Worm (Caenorhabditis elegans) whole organism, L3 larva: ENCODE data around the gene srw-71.

Source experiments
- ceh-82 ChIP-seq: fragments of 150-350 bp; optimal IDR thresholded peaks from 2 replicates; lab custom pipeline; 2014; ENCODE audit warnings: missing biosample characterization, missing genetic modification characterization
- egl-27 ChIP-seq: sonication (generic microtip); optimal IDR thresholded peaks from 4 replicates; lab custom pipeline; 2017; ENCODE audit warnings: missing biosample characterization, missing genetic modification reagents, missing genetic modification characterization
- lin-15B ChIP-seq: fragments of 150-350 bp; optimal IDR thresholded peaks from 2 replicates; lab custom pipeline; 2014; ENCODE audit warnings: missing biosample characterization, missing genetic modification characterization
- lsy-12 ChIP-seq: sonication (generic microtip); optimal IDR thresholded peaks from 2 replicates; lab custom pipeline; 2016; ENCODE audit warnings: mild to moderate bottlenecking, missing genetic modification characterization, missing compliant biosample characterization
- nfya-1 ChIP-seq: sonication (generic microtip); optimal IDR thresholded peaks from 2 replicates; lab custom pipeline; 2017; ENCODE audit warnings: missing genetic modification characterization, mild to moderate bottlenecking, missing compliant biosample characterization, antibody characterized with exemption, moderate library complexity; ENCODE audit not compliant: insufficient read depth
- nhr-12 ChIP-seq: fragments of 150-350 bp; optimal IDR thresholded peaks from 2 replicates; lab custom pipeline; 2014; ENCODE audit warnings: missing biosample characterization, missing genetic modification characterization
- nhr-25 ChIP-seq: sonication (generic microtip); optimal IDR thresholded peaks from 2 replicates; lab custom pipeline; 2017; ENCODE audit warnings: missing biosample characterization, missing genetic modification characterization
- nhr-28 ChIP-seq: fragments of 150-350 bp; optimal IDR thresholded peaks from 2 replicates; lab custom pipeline; 2014; ENCODE audit warnings: missing biosample characterization, missing genetic modification characterization
- pqm-1 ChIP-seq: fragments of 150-350 bp; optimal IDR thresholded peaks from 2 replicates; lab custom pipeline; 2017; ENCODE audit warnings: missing biosample characterization, missing genetic modification characterization, inconsistent platforms
- snpc-4 ChIP-seq: fragments of 150-350 bp; optimal IDR thresholded peaks from 2 replicates; lab custom pipeline; 2014; ENCODE audit warnings: missing biosample characterization, missing genetic modification characterization
- ztf-4 ChIP-seq: fragments of 150-350 bp; optimal IDR thresholded peaks from 2 replicates; lab custom pipeline; 2014; ENCODE audit warnings: missing biosample characterization, missing genetic modification characterization

DNA sequence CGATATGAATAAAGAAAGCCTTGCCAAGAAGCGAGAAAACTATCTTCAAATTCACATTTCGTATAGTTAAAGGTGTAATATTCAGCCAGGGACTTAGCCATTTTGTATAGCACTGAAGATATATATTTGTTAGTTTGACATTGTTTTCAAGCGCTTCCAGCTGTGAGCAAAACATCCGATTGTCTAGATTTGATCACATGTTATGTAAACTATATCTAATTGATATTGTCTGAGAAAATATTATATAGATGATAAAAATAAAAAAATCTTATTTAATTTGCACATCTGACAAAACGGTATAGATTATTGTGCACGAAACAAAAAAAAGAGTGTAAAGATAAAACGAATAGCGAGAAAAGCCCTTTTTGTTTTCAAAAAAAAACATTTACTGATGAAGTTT lies 33.8 kb upstream of the srw-71 start, which contains the start of gene srh-89:
- TF ChIP-seq lsy-12 (tag; lab: Kevin White, UChicago) (no peak), snpc-4 (tag; lab: Kevin White, UChicago) (no peak), pqm-1 (tag; lab: Kevin White, UChicago) (no peak), ceh-82 (tag; lab: Kevin White, UChicago) (no peak), nhr-28 (no peak), ztf-4 (tag; lab: Kevin White, UChicago) (no peak), nhr-12 (tag; lab: Kevin White, UChicago) (no peak), nfya-1 (tag; lab: Kevin White, UChicago) (no peak), lin-15B (tag; lab: Kevin White, UChicago) (no peak), egl-27 (no peak), nhr-25 (no peak)
